Worm (Caenorhabditis elegans) whole organism, midembryonic: ENCODE measurements around the gene col-180.

Experiments
- T22C8.4 ChIP-seq: fragments of 200-800 bp; sonication (Bioruptor generic); IDR thresholded peaks from 2 replicates; pipeline ENCODE4 v1.3.6; 2022; ENCODE audit warnings: missing genetic modification characterization, missing compliant biosample characterization
- cog-1 ChIP-seq: sonication (generic microtip); optimal IDR thresholded peaks from 2 replicates; lab custom pipeline; 2016; ENCODE audit warnings: missing genetic modification characterization, missing compliant biosample characterization
- flt-1 ChIP-seq: fragments of 200-800 bp; sonication (Bioruptor generic); IDR thresholded peaks from 2 replicates; pipeline ENCODE4 v1.3.6; 2022; ENCODE audit warnings: missing genetic modification characterization, missing compliant biosample characterization
- klf-2 ChIP-seq: fragments of 200-800 bp; sonication (Bioruptor generic); conservative IDR thresholded peaks from 2 replicates; pipeline ENCODE4 v1.3.6; 2022; ENCODE audit warnings: missing genetic modification reagents, missing genetic modification characterization, missing compliant biosample characterization
- med-1 ChIP-seq: sonication (generic microtip); optimal IDR thresholded peaks from 2 replicates; lab custom pipeline; 2017; ENCODE audit warnings: missing genetic modification characterization, mild to moderate bottlenecking, missing compliant biosample characterization, antibody characterized with exemption, missing genetic modification reagents; ENCODE audit not compliant: insufficient read depth
- ref-1 ChIP-seq: fragments of 200-800 bp; sonication (Bioruptor generic); conservative IDR thresholded peaks from 2 replicates; pipeline ENCODE4 v1.3.6; 2022; ENCODE audit warnings: missing genetic modification reagents, missing genetic modification characterization, missing compliant biosample characterization
- tab-1 ChIP-seq: fragments of 200-800 bp; sonication (Bioruptor generic); IDR thresholded peaks from 2 replicates; pipeline ENCODE4 v1.3.6; 2022; ENCODE audit warnings: missing genetic modification characterization, missing compliant biosample characterization
- ztf-23 ChIP-seq: fragments of 200-800 bp; sonication (Bioruptor generic); IDR thresholded peaks from 2 replicates; pipeline ENCODE4 v1.3.6; 2022; ENCODE audit warnings: missing genetic modification reagents, missing genetic modification characterization, missing compliant biosample characterization
- ztf-29 ChIP-seq: fragments of 200-800 bp; sonication (Bioruptor generic); IDR thresholded peaks from 2 replicates; pipeline ENCODE4 v1.3.6; 2022; ENCODE audit warnings: missing genetic modification reagents, missing genetic modification characterization, missing compliant biosample characterization

The col-180 gene

DNA sequence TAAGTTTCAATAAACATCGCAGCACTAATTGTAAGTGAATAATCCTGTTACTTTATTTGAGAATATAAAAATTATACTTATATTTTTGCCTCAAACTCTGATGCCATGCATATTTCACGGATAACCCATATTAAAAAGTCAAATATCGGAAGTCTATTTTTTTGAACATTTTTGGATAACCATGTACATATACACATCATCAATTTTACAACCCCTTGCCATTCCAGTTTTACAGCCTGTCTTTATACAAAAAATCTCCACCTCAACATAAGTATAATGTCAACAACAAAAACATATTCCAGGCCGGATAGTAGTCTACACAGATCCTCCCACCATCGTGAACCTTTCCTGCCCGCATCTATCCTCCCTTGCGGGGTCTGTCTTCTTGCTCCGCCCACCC, 27.8 kb downstream of the col-180 start, which contains the start of gene hnd-1:
hnd-1 (plus strand) TSS at position 301 of the 400 bp plus-strand sequence.
- TF ChIP-seq ref-1 (no peak), tab-1 (no peak), klf-2 (no peak), ztf-23 (GFP tag; lab: Robert Waterston, UW) (no peak), cog-1 (tag; lab: Kevin White, UChicago) (no peak), med-1 (GFP tag; lab: Kevin White, UChicago) (no peak), ztf-29 (GFP tag; lab: Robert Waterston, UW) (no peak), flt-1 (GFP tag; lab: Robert Waterston, UW) (no peak), T22C8.4 (GFP tag; lab: Robert Waterston, UW) (no peak)

DNA sequence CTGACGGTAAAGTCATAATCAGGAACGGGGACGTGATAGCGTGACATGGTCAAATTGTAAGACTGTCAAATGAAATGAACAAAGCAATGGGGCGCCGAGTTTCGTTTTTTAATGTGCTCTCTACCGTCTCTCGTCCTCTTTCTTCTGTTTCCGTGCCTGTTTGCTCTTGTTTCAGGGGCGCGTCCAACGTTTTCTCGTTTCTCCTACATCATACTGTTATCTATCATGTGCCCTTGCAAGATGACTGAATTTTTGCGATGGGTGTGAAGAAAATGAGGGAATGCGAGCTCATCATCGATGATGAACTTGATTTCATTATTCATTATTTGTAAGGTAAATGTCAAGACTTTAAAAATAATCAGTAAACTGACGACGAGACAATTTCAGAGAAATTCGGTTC, 31.2 kb downstream of the col-180 start, which contains the start of gene T04F8.7:
T04F8.7 (minus strand) TSS at position 130 of the 400 bp plus-strand sequence.
- TF ChIP-seq flt-1 (GFP tag; lab: Robert Waterston, UW) (no peak), ztf-23 (GFP tag; lab: Robert Waterston, UW) (no peak)

DNA sequence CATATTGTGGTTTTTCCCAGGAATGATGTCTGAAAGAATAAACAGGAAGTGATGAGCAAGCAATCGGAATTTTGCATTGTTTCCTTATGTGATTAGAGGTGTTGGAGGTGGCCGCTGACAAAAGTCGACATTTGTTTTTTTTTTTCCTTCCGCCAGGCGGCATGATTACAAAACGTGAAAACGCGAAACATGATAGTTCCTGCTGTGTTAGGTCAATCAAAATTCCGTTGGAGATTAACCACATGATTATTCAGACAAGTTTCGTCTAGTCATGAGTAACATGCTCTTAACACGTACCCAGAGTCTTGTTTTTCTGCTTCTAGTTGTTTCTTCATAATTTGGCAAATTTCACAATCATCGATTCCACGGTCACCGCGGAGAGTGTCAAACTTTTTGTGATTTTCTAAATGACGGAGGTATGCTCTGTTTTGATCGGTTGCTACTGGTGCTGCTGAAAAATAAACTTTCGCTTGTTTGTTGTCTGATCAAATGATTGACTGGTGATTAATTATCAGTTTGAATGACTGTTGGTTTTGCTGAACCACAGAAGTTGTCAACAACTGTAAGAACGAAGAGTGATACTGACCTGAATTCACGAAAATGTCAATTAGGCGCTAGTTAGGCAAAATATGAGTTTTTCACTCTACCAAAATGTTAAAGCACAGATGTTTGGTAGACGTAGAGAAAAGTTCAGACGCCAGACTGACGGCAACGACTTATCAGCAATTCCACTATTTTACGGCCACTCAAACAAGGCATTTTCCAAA, 32.7 kb downstream of the col-180 start:
- TF ChIP-seq T22C8.4 (GFP tag; lab: Robert Waterston, UW): no peak

DNA sequence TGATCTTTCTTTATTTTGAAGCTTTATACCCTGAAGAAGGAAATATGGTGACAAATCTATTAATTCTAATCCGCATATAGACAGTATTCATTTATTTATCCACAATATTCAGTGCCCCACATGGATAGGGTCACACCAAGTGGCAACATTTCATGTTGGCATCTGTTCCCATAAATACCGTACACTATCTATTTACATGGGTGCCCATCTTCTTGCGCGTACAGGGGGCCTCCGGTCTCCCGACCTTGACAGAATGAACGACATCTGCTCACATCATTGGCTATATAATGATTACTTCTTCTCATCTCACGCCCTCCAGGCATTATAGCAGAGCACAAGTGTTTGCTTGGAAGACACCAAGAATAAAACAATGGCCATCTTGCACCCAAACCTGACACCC, 36.5 kb downstream of the col-180 start:
- no peak for TF ChIP-seq ztf-29 (GFP tag; lab: Robert Waterston, UW)
- TF ChIP-seq cog-1 (tag; lab: Kevin White, UChicago): peak; percentile 21

DNA sequence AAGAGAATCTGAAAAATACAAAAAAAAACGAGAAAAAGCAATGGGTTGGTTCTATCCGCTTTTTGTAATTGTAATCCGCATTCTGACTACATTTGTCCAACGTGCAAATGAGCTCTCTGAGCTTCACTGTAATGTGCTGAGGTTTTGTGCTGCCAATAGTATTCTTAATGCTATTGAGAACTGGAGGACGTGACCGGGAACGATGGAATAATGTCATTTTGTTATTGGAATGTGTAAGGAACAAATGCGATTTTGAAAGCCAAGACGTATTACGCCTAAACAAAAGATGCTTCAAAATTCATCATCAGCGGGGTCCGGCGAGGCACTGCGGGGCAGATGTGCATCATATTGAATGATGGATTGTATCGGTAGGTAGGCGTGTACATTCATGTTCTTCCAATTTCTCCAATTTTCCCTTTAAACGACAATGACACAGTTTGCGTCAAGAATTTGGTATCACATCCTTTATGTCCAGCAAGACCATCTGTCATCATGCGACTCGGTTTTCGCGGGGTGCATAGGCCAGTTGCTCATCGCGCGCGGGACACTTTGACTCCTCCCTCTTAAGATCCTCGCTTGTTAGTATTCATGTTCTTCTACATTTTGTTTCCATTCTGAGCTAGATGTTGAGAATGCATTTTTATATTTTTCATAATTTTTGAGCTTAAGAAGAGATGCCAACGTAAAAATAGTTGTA, 38.9 kb downstream of the col-180 start:
- TF ChIP-seq klf-2: no peak
- no peak for TF ChIP-seq flt-1 (GFP tag; lab: Robert Waterston, UW)
- TF ChIP-seq T22C8.4 (GFP tag; lab: Robert Waterston, UW): no peak
- TF ChIP-seq ref-1: no peak
- TF ChIP-seq tab-1: no peak
- TF ChIP-seq ztf-23 (GFP tag; lab: Robert Waterston, UW): no peak

DNA sequence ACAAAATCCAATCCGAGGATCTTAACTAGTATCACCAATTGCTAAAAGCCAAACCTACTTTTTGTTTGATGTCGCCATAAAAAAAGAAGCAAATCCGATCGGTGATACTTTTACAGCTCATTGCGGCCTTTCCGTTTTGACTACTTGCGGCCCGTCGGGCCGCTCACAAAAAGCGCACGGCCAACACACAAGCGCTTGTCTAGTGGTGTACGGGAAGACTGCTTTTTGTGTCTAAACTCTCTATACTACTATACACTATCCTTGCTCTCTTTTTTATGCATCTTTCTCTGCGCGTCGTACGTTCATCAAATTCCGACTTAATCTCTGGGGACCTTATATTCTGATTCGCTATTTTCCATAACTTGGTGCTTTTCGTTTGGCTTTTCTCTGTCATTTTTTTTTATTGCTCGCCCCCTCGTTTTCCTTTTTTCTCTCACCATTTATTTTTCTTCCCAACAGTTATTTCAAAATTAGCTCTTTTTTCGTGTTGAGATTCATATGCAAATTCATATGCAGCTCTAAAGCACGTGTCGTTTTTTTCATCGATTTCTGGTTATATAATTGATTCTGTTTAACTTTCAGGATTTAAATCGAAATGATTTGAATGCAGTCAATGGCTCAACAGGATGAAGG, 45.4 kb downstream of the col-180 start, which contains the start of gene noca-2:
noca-2 (plus strand) TSS at position 583 of the 633 bp plus-strand sequence.
- TF ChIP-seq T22C8.4 (GFP tag; lab: Robert Waterston, UW): no peak
- TF ChIP-seq cog-1 (tag; lab: Kevin White, UChicago): peak; percentile 46

DNA sequence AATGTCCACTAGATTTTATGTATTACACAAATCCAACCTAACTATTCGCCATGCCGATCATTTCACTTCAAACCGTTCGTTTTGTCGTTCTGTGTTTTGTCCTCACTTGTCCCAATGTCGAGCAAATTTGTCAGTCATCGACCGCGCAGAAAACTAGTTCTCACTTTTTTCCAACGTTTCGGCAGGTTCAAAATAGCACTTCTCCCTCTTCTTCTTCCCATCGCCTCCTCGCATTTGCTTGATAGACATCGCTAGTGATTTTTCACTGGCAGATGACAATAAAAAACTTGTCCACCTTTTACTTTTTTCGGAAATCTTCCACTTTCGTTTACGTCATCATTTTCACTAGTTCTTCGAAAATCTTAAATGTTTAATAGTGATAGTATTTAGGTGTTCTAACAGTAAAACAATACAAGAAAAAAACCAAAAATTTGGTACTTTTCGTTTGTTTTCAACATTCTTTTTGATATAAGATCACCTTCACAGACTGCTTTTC, 46.5 kb downstream of the col-180 start:
- no peak for TF ChIP-seq med-1 (GFP tag; lab: Kevin White, UChicago)
- no peak for TF ChIP-seq ztf-29 (GFP tag; lab: Robert Waterston, UW)
- TF ChIP-seq tab-1: no peak
- no peak for TF ChIP-seq ref-1
- no peak for TF ChIP-seq T22C8.4 (GFP tag; lab: Robert Waterston, UW)
- no peak for TF ChIP-seq klf-2
- TF ChIP-seq cog-1 (tag; lab: Kevin White, UChicago): no peak
- TF ChIP-seq ztf-23 (GFP tag; lab: Robert Waterston, UW): no peak
- TF ChIP-seq flt-1 (GFP tag; lab: Robert Waterston, UW): no peak

DNA sequence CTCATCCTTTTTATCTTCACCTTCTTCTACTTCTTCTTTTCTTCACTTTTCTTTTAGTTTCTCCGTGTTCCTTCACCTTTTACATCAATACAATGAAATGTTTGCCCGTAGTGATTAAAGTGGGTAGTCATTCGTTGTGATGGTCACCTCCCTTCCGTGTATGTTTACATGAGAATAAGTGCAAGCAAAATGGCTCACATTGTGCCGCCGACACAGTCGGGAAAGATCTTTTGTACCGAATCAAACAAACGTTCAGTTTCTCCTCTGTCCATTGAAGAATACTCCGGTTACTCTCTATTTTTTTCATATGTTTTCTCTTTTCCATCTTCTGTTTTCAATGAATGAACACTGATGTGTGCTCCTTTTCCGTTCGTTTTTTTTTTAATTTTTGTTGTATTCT, 47.9 kb downstream of the col-180 start:
- no peak for TF ChIP-seq tab-1
- no peak for TF ChIP-seq klf-2
- no peak for TF ChIP-seq med-1 (GFP tag; lab: Kevin White, UChicago)
- no peak for TF ChIP-seq cog-1 (tag; lab: Kevin White, UChicago)

DNA sequence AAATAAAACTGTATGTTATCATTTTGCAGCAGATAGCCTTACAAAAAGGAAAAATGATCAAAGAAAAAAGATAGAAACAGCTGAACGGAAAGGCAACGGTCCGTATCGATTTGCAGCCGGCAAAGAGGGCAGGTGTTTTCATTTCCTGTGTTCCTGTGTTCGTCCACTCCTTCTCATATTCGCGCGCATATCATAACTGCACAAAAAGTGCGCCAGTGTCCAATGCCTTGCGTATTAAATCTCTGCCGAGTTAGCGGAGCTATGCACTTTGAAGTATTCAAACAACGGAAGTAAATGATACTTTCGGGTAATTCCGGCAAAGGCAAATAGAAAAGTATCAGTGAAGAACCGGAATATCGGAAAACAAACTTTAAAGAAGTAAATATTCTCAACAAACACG, 49.5 kb downstream of the col-180 start:
- 0 out of 2 replicates have a peak, but pooled peaks have one; percentile 52 for TF ChIP-seq flt-1 (GFP tag; lab: Robert Waterston, UW)
- TF ChIP-seq tab-1: no peak
- no peak for TF ChIP-seq ztf-23 (GFP tag; lab: Robert Waterston, UW)
- TF ChIP-seq klf-2: no peak
- no peak for TF ChIP-seq T22C8.4 (GFP tag; lab: Robert Waterston, UW)
- no peak for TF ChIP-seq ztf-29 (GFP tag; lab: Robert Waterston, UW)
- peak; percentile 32 for TF ChIP-seq cog-1 (tag; lab: Kevin White, UChicago)
- TF ChIP-seq med-1 (GFP tag; lab: Kevin White, UChicago): no peak

DNA sequence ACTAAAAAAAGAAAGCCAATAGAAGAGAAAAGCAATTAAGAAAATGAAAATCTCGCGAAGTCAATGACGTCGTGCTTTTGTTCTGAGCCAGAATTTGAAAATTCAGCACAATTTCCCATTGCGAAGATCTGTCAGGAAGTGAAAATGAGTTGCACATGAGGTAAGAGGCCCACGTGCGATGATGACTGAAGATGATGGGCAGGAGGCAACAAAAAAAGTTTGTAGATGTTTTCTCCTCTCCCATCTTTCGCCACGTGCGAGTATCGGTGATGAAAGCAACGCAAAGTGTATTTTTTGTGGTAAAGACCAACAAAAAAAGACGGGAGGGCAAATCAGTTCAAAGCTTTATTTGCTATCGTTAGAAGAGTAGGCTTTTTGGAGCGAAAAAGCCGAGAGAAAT, 50.0 kb downstream of the col-180 start:
- TF ChIP-seq flt-1 (GFP tag; lab: Robert Waterston, UW) (no peak), cog-1 (tag; lab: Kevin White, UChicago) (no peak), med-1 (GFP tag; lab: Kevin White, UChicago) (no peak), T22C8.4 (GFP tag; lab: Robert Waterston, UW) (no peak), ref-1 (no peak), tab-1 (no peak), ztf-29 (GFP tag; lab: Robert Waterston, UW) (no peak), ztf-23 (GFP tag; lab: Robert Waterston, UW) (no peak), klf-2 (no peak)
